Worm (Caenorhabditis elegans) whole organism, early embryonic: ENCODE measurements around the gene srd-15.

Experiments
- B0310.2 ChIP-seq: sonication (generic microtip); optimal IDR thresholded peaks from 2 replicates; lab custom pipeline; 2016; ENCODE audit warnings: mild to moderate bottlenecking, missing genetic modification characterization, missing compliant biosample characterization
- ama-1 ChIP-seq: fragments of 150-350 bp; optimal IDR thresholded peaks from 2 replicates; lab custom pipeline; 2014
- ets-7 ChIP-seq: sonication (generic microtip); optimal IDR thresholded peaks from 2 replicates; lab custom pipeline; 2016; ENCODE audit warnings: missing genotype, missing genetic modification characterization, missing compliant biosample characterization
- hmg-4 ChIP-seq: fragments of 200-800 bp; sonication (Bioruptor generic); optimal IDR thresholded peaks from 2 replicates; lab custom pipeline; 2018; ENCODE audit warnings: mild to moderate bottlenecking, missing genetic modification characterization, missing compliant biosample characterization
- hnd-1 ChIP-seq: sonication (generic microtip); optimal IDR thresholded peaks from 2 replicates; lab custom pipeline; 2016; ENCODE audit warnings: missing genetic modification characterization, missing compliant biosample characterization
- pes-1 ChIP-seq: fragments of 200-800 bp; sonication (Bioruptor generic); IDR thresholded peaks from 2 replicates; pipeline ENCODE4 v1.3.6; 2022; ENCODE audit warnings: missing genetic modification reagents, missing genetic modification characterization, missing compliant biosample characterization
- scrt-1 ChIP-seq: fragments of 200-800 bp; sonication (Bioruptor generic); IDR thresholded peaks from 2 replicates; pipeline ENCODE4 v1.3.6; 2022; ENCODE audit warnings: missing genetic modification characterization, missing compliant biosample characterization
- tbx-37 ChIP-seq: fragments of 200-800 bp; sonication (Bioruptor generic); conservative IDR thresholded peaks from 2 replicates; pipeline ENCODE4 v1.3.6; 2022; ENCODE audit warnings: missing genetic modification reagents, missing genetic modification characterization, missing compliant biosample characterization

- TF ChIP-seq ets-7 (tag; lab: Kevin White, UChicago): no peak
- TF ChIP-seq hnd-1 (tag; lab: Kevin White, UChicago): no peak
- TF ChIP-seq tbx-37 (GFP tag; lab: Robert Waterston, UW): no peak
- TF ChIP-seq B0310.2: no peak
- no peak for TF ChIP-seq ama-1 (lab: Kevin White, UChicago)
- no peak for TF ChIP-seq hmg-4
- no peak for TF ChIP-seq scrt-1 (GFP tag; lab: Robert Waterston, UW)
- TF ChIP-seq pes-1 (GFP tag; lab: Robert Waterston, UW): no peak
These were observed 10.7 kb upstream of the srd-15 start for ce11 chrV:5916862-5917261.
